Worm (Caenorhabditis elegans) whole organism, late embryonic: Measurements from ENCODE around the gene F01D4.8.

Experiments used
- C38D4.7 ChIP-seq: fragments of 200-800 bp; sonication (Bioruptor generic); optimal IDR thresholded peaks from 2 replicates; lab custom pipeline; 2018; ENCODE audit warnings: mild to moderate bottlenecking, missing genetic modification characterization, moderate library complexity, missing compliant biosample characterization
- K02D7.2 ChIP-seq: sonication (generic microtip); optimal IDR thresholded peaks from 2 replicates; lab custom pipeline; 2017; ENCODE audit warnings: mild to moderate bottlenecking, missing genetic modification characterization, missing compliant biosample characterization
- Y22D7AL.16 ChIP-seq: sonication (generic microtip); optimal IDR thresholded peaks from 2 replicates; lab custom pipeline; 2016; ENCODE audit warnings: missing genetic modification characterization, missing compliant biosample characterization
- ahr-1 ChIP-seq: sonication (generic microtip); optimal IDR thresholded peaks from 2 replicates; lab custom pipeline; 2016; ENCODE audit warnings: missing genetic modification characterization, missing compliant biosample characterization
- ceh-14 ChIP-seq: sonication (generic microtip); optimal IDR thresholded peaks from 2 replicates; lab custom pipeline; 2016; ENCODE audit warnings: missing genotype, missing genetic modification characterization, missing compliant biosample characterization
- ceh-19 ChIP-seq: fragments of 200-800 bp; sonication (Bioruptor generic); optimal IDR thresholded peaks from 2 replicates; lab custom pipeline; 2018; ENCODE audit warnings: mild to moderate bottlenecking, missing genetic modification characterization, missing compliant biosample characterization
- ceh-2 ChIP-seq: sonication (generic microtip); optimal IDR thresholded peaks from 2 replicates; lab custom pipeline; 2016; ENCODE audit warnings: missing genotype, missing genetic modification characterization, missing compliant biosample characterization
- ceh-22 ChIP-seq: sonication (generic microtip); optimal IDR thresholded peaks from 2 replicates; lab custom pipeline; 2017; ENCODE audit warnings: missing biosample characterization, missing genetic modification characterization
- ceh-31 ChIP-seq: sonication (generic microtip); optimal IDR thresholded peaks from 2 replicates; lab custom pipeline; 2016; ENCODE audit warnings: missing genetic modification characterization, missing compliant biosample characterization
- ceh-48 ChIP-seq: sonication (generic microtip); optimal IDR thresholded peaks from 2 replicates; lab custom pipeline; 2016; ENCODE audit warnings: missing genetic modification characterization, inconsistent platforms, missing compliant biosample characterization
- dmd-4 ChIP-seq: sonication (generic microtip); optimal IDR thresholded peaks from 2 replicates; lab custom pipeline; 2016; ENCODE audit warnings: borderline replicate concordance, missing genetic modification characterization, missing compliant biosample characterization
- dve-1 ChIP-seq: sonication (generic microtip); optimal IDR thresholded peaks from 2 replicates; lab custom pipeline; 2017; ENCODE audit warnings: antibody characterized with exemption, mild to moderate bottlenecking, missing genetic modification characterization, missing compliant biosample characterization
- elt-2 ChIP-seq: sonication (generic microtip); optimal IDR thresholded peaks from 2 replicates; lab custom pipeline; 2016; ENCODE audit warnings: missing genetic modification reagents, missing genetic modification characterization, missing compliant biosample characterization
- elt-4 ChIP-seq: sonication (generic microtip); optimal IDR thresholded peaks from 2 replicates; lab custom pipeline; 2016; ENCODE audit warnings: missing genetic modification characterization, missing compliant biosample characterization
- eyg-1 ChIP-seq: sonication (generic microtip); optimal IDR thresholded peaks from 2 replicates; lab custom pipeline; 2016; ENCODE audit warnings: missing genotype, missing genetic modification characterization, missing compliant biosample characterization
- fkh-6 ChIP-seq: sonication (generic microtip); optimal IDR thresholded peaks from 2 replicates; lab custom pipeline; 2016; ENCODE audit warnings: missing genetic modification characterization, missing compliant biosample characterization
- hlh-30 ChIP-seq: sonication (generic microtip); optimal IDR thresholded peaks from 2 replicates; lab custom pipeline; 2017; ENCODE audit warnings: antibody characterized with exemption, missing genetic modification characterization, missing compliant biosample characterization; ENCODE audit not compliant: insufficient read depth
- lim-6 ChIP-seq: sonication (generic microtip); optimal IDR thresholded peaks from 2 replicates; lab custom pipeline; 2016; ENCODE audit warnings: missing genetic modification characterization, missing compliant biosample characterization
- lin-11 ChIP-seq: fragments of 200-800 bp; sonication (Bioruptor generic); optimal IDR thresholded peaks from 2 replicates; lab custom pipeline; 2018; ENCODE audit warnings: mild to moderate bottlenecking, missing genetic modification characterization, missing compliant biosample characterization
- nhr-11 ChIP-seq: fragments of 150-350 bp; optimal IDR thresholded peaks from 2 replicates; lab custom pipeline; 2014; ENCODE audit warnings: missing biosample characterization, missing genetic modification characterization
- nhr-232 ChIP-seq: sonication (generic microtip); optimal IDR thresholded peaks from 2 replicates; lab custom pipeline; 2016; ENCODE audit warnings: missing genetic modification characterization, missing compliant biosample characterization
- pat-9 ChIP-seq: fragments of 200-800 bp; sonication (Bioruptor generic); optimal IDR thresholded peaks from 2 replicates; lab custom pipeline; 2018; ENCODE audit warnings: mild to moderate bottlenecking, missing genetic modification characterization, moderate library complexity, missing compliant biosample characterization
- pax-1 ChIP-seq: fragments of 150-350 bp; optimal IDR thresholded peaks from 2 replicates; lab custom pipeline; 2014; ENCODE audit warnings: missing biosample characterization, missing genetic modification characterization
- pha-4 ChIP-seq: fragments of 150-350 bp; optimal IDR thresholded peaks from 2 replicates; lab custom pipeline; 2018; ENCODE audit warnings: missing biosample characterization, missing genetic modification reagents, missing genetic modification characterization
- rnt-1 ChIP-seq: sonication (generic microtip); optimal IDR thresholded peaks from 2 replicates; lab custom pipeline; 2016; ENCODE audit warnings: missing genetic modification characterization, missing compliant biosample characterization
- sdc-2 ChIP-seq: sonication (generic microtip); optimal IDR thresholded peaks from 2 replicates; lab custom pipeline; 2016; ENCODE audit warnings: missing genotype, missing genetic modification characterization, missing compliant biosample characterization
- sox-2 ChIP-seq: fragments of 200-800 bp; sonication (Bioruptor generic); IDR thresholded peaks from 2 replicates; pipeline ENCODE4 v1.3.6; 2022; ENCODE audit warnings: missing genetic modification reagents, missing genetic modification characterization, missing compliant biosample characterization
- sox-4 ChIP-seq: sonication (generic microtip); optimal IDR thresholded peaks from 2 replicates; lab custom pipeline; 2017; ENCODE audit warnings: mild to moderate bottlenecking, missing genetic modification characterization, inconsistent platforms, missing compliant biosample characterization
- syd-9 ChIP-seq: sonication (generic microtip); optimal IDR thresholded peaks from 2 replicates; lab custom pipeline; 2016; ENCODE audit warnings: mild to moderate bottlenecking, missing genetic modification characterization, moderate library complexity, missing compliant biosample characterization
- tbx-7 ChIP-seq: sonication (generic microtip); optimal IDR thresholded peaks from 2 replicates; lab custom pipeline; 2016; ENCODE audit warnings: missing genotype, missing genetic modification characterization, missing compliant biosample characterization
- ttx-3 ChIP-seq: sonication (generic microtip); optimal IDR thresholded peaks from 2 replicates; lab custom pipeline; 2016; ENCODE audit warnings: missing genetic modification reagents, missing genetic modification characterization, missing compliant biosample characterization
- unc-55 ChIP-seq: sonication (generic microtip); optimal IDR thresholded peaks from 2 replicates; lab custom pipeline; 2017; ENCODE audit warnings: missing biosample characterization, missing genetic modification reagents, missing genetic modification characterization
- zip-5 ChIP-seq: sonication (generic microtip); optimal IDR thresholded peaks from 2 replicates; lab custom pipeline; 2016; ENCODE audit warnings: missing genetic modification characterization, missing compliant biosample characterization
- ztf-16 ChIP-seq: sonication (generic microtip); optimal IDR thresholded peaks from 2 replicates; lab custom pipeline; 2017; ENCODE audit warnings: missing genetic modification characterization, missing compliant biosample characterization

F01D4.8 gene

ce11 chrIV:10469494-10469893, 16.6 kb upstream of the F01D4.8 start, which contains the start of gene ugt-44:
TSS of gene ugt-44 (plus strand) at chrIV:10469741.
- TF ChIP-seq unc-55 (no peak), ztf-16 (tag; lab: Kevin White, UChicago) (no peak), pha-4 (tag; lab: Kevin White, UChicago) (no peak)

- no peak for TF ChIP-seq ceh-48
- TF ChIP-seq ceh-14 (tag; lab: Kevin White, UChicago), result no peak
- TF ChIP-seq hlh-30 (tag; lab: Kevin White, UChicago), result no peak
- no peak for TF ChIP-seq lin-11 (tag; lab: Kevin White, UChicago)
- no peak for TF ChIP-seq pat-9 (tag; lab: Kevin White, UChicago)
- no peak for TF ChIP-seq K02D7.2
- TF ChIP-seq ttx-3 (tag; lab: Kevin White, UChicago), result no peak
- TF ChIP-seq dve-1 (tag; lab: Kevin White, UChicago), result no peak
- no peak for TF ChIP-seq C38D4.7 (GFP tag; lab: Kevin White, UChicago)
Measured at ce11 chrIV:10468662-10469061, 15.8 kb upstream of the F01D4.8 start.

DNA sequence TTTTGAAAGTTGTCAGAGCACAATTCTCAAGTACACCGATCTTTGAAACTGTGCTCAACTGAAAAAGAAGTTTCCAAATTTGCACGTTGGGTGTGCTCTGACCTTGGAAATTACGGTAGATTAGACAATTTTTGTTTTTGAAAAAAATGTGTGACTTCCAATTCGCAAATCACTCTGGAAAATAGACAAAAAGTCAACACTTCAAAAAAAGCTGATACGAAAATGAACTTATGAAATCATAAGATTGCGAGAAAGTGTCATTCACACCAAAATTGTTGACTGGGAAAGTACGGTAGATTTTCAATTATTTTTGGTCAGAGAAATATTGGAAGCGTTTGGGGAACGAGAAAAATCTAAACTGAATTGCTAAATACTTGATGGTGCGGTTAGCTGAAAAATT, 14.4 kb upstream of the F01D4.8 start:
- no peak for TF ChIP-seq ceh-31
- TF ChIP-seq hlh-30 (tag; lab: Kevin White, UChicago), result no peak
- TF ChIP-seq, all 69 proteins: peak for 0

DNA sequence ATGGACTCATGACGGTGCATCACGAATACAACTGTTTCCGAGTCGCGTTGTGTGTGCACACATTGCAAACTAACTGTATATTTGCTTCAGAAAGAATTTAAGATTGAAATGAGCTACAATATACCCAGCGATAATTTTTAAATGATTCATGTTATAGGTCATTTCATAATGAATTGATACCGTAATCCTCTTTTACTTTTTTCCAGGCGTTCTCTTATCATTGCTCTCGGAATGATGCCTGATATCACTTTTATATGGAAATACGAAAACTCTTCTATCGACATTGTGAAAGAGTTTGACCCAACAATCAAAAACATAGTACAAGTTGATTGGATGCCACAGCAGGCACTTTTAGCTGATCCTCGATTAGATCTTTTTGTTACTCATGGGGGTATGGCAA, 13.5 kb upstream of the F01D4.8 start:
- TF ChIP-seq nhr-11 (tag; lab: Kevin White, UChicago) (no peak), syd-9 (tag; lab: Kevin White, UChicago) (no peak), pax-1 (tag; lab: Kevin White, UChicago) (no peak), lin-11 (tag; lab: Kevin White, UChicago) (no peak), lim-6 (tag; lab: Kevin White, UChicago) (no peak), zip-5 (tag; lab: Kevin White, UChicago) (no peak), tbx-7 (tag; lab: Kevin White, UChicago) (no peak), rnt-1 (tag; lab: Kevin White, UChicago) (no peak), fkh-6 (no peak), sox-4 (tag; lab: Kevin White, UChicago) (no peak), ceh-2 (tag; lab: Kevin White, UChicago) (no peak), Y22D7AL.16 (no peak), pha-4 (tag; lab: Kevin White, UChicago) (no peak)

ce11 chrIV:10465764-10466163, 12.9 kb upstream of the F01D4.8 start:
- no peak for TF ChIP-seq elt-4 (tag; lab: Kevin White, UChicago)

DNA sequence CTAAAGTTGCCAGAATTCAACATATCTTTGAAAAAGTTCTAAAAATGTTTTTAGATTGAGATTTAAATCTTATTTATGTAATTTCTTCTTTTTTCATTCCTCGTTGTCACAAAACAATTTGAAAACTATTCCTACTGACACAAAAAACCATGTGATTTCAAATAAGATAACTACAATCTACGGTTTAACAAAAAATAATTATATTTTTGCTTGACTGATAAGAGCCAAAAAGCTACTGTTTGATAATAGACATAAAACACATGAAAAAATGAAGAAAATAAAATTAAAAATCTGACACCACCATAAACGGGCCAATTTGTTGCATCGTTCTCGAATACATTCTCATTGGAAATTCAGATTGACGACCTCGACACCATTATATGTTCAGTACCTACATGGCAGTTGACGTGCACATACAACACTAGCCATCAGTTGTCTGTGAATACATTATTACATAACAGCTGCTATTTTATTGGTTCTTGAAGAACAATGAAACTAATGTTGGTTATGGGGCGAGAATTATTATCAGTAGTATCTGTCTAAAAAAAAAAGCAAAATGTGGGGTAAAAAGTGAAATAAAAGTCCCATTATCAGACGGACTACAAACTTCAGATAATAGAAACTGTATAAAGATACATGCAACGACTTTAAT, 11.2 kb upstream of the F01D4.8 start, which contains the start of gene ugt-43:
TSS of gene ugt-43 (plus strand) at position 602 of the 652 bp plus-strand sequence.
- TF ChIP-seq ceh-19 (GFP tag; lab: Kevin White, UChicago) (no peak), elt-2 (peak; percentile 5)

- TF ChIP-seq elt-2 (peak; percentile 42), ahr-1 (tag; lab: Kevin White, UChicago) (no peak)
Measured at ce11 chrIV:10463127-10463526, 10.2 kb upstream of the F01D4.8 start.

ce11 chrIV:10462608-10463007, 9.7 kb upstream of the F01D4.8 start:
- TF ChIP-seq dmd-4 (no peak), sdc-2 (tag; lab: Kevin White, UChicago) (no peak), pha-4 (tag; lab: Kevin White, UChicago) (no peak), rnt-1 (tag; lab: Kevin White, UChicago) (no peak), eyg-1 (tag; lab: Kevin White, UChicago) (no peak), ahr-1 (tag; lab: Kevin White, UChicago) (no peak), ceh-48 (no peak), ceh-22 (no peak), nhr-232 (tag; lab: Kevin White, UChicago) (no peak), zip-5 (tag; lab: Kevin White, UChicago) (no peak), sox-2 (no peak)
- TF ChIP-seq, all 69 proteins: peak for 0
